Worm (Caenorhabditis elegans) whole organism, L3 larva: Measurements from ENCODE around the gene fipr-16.

Experiments
- ama-1 ChIP-seq: fragments of 150-350 bp; optimal IDR thresholded peaks from 2 replicates; lab custom pipeline; 2018
- ceh-82 ChIP-seq: fragments of 150-350 bp; optimal IDR thresholded peaks from 2 replicates; lab custom pipeline; 2014; ENCODE audit warnings: missing biosample characterization, missing genetic modification characterization
- ceh-9 ChIP-seq: sonication (generic microtip); optimal IDR thresholded peaks from 2 replicates; lab custom pipeline; 2018; ENCODE audit warnings: missing biosample characterization, missing genetic modification characterization
- jun-1 ChIP-seq: fragments of 150-350 bp; optimal IDR thresholded peaks from 2 replicates; lab custom pipeline; 2014; ENCODE audit warnings: missing biosample characterization, missing genetic modification reagents, missing genetic modification characterization
- lin-15B ChIP-seq: fragments of 150-350 bp; optimal IDR thresholded peaks from 2 replicates; lab custom pipeline; 2014; ENCODE audit warnings: missing biosample characterization, missing genetic modification characterization
- mdl-1 ChIP-seq: fragments of 150-350 bp; optimal IDR thresholded peaks from 2 replicates; lab custom pipeline; 2014; ENCODE audit warnings: missing biosample characterization, missing genetic modification characterization
- nhr-11 ChIP-seq: fragments of 150-350 bp; optimal IDR thresholded peaks from 2 replicates; lab custom pipeline; 2014; ENCODE audit warnings: missing biosample characterization, missing genetic modification characterization
- nhr-43 ChIP-seq: sonication (generic microtip); optimal IDR thresholded peaks from 2 replicates; lab custom pipeline; 2016; ENCODE audit warnings: mild to moderate bottlenecking, missing genetic modification characterization, missing compliant biosample characterization; ENCODE audit not compliant: poor library complexity, severe bottlenecking
- nhr-77 ChIP-seq: fragments of 150-350 bp; optimal IDR thresholded peaks from 2 replicates; lab custom pipeline; 2014; ENCODE audit warnings: missing biosample characterization, missing genetic modification characterization
- unc-62 ChIP-seq: fragments of 150-350 bp; sonication (generic microtip); optimal IDR thresholded peaks from 4 replicates; lab custom pipeline; 2014; ENCODE audit warnings: missing biosample characterization, missing genetic modification reagents, missing genetic modification characterization

ce11 chrIII:8551705-8552104 is 39.1 kb downstream of the fipr-16 start:
- TF ChIP-seq ceh-82 (no peak), nhr-43 (tag; lab: Kevin White, UChicago) (no peak), mdl-1 (no peak), jun-1 (tag; lab: Kevin White, UChicago) (no peak), nhr-77 (tag; lab: Kevin White, UChicago) (no peak), nhr-11 (tag; lab: Kevin White, UChicago) (no peak), unc-62 (GFP tag; lab: Kevin White, UChicago) (no peak), lin-15B (no peak), ama-1 (lab: Kevin White, UChicago) (no peak), ceh-9 (tag; lab: Kevin White, UChicago) (no peak)
